Worm (Caenorhabditis elegans) whole organism, L2 larva: Measurements from ENCODE around the gene him-8.

Source experiments
- lin-13 ChIP-seq: fragments of 150-350 bp; optimal IDR thresholded peaks from 2 replicates; lab custom pipeline; 2014; ENCODE audit warnings: missing biosample characterization, missing genetic modification reagents, missing genetic modification characterization
- nhr-25 ChIP-seq: fragments of 150-350 bp; sonication (generic microtip); optimal IDR thresholded peaks from 3 replicates; lab custom pipeline; 2014; ENCODE audit warnings: missing biosample characterization, missing genetic modification characterization

ce11 chrIV:10608275-10608674 is 46.6 kb downstream of the him-8 start, which contains the start of gene R09H10.6:
- no peak for TF ChIP-seq nhr-25
- no peak for TF ChIP-seq lin-13 (GFP tag; lab: Kevin White, UChicago)
